Fruit fly (Drosophila melanogaster) whole organism, embryonic: Measurements from ENCODE around the gene elB.

Source experiments
- CG12219 ChIP-seq: fragments of 200-800 bp; sonication (Bioruptor generic); optimal IDR thresholded peaks from 3 replicates; lab custom pipeline; 2018; ENCODE audit warnings: missing biosample characterization, mild to moderate bottlenecking, missing genetic modification characterization
- CG4820 ChIP-seq: fragments of 200-800 bp; sonication (Bioruptor generic); optimal IDR thresholded peaks from 3 replicates; lab custom pipeline; 2016; ENCODE audit warnings: missing biosample characterization, missing genetic modification characterization
- CG8290 ChIP-seq, 3 experiments: fragments of 200-800 bp; sonication (Bioruptor generic); optimal IDR thresholded peaks; 2 replicates each; lab custom pipeline; 2016 to 2019; ENCODE audit warnings: missing biosample characterization in 3 of 3, missing genetic modification characterization in 3 of 3, mild to moderate bottlenecking in 2 of 3, moderate library complexity in 1 of 3
- CG9437 ChIP-seq: fragments of 200-800 bp; sonication (Bioruptor generic); optimal IDR thresholded peaks from 2 replicates; lab custom pipeline; 2018; ENCODE audit warnings: missing biosample characterization, mild to moderate bottlenecking, missing genetic modification characterization
- kay ChIP-seq: fragments of 200-800 bp; sonication (Bioruptor generic); optimal IDR thresholded peaks from 2 replicates; lab custom pipeline; 2016; ENCODE audit warnings: missing biosample characterization, missing genetic modification characterization
- mirr ChIP-seq: fragments of 200-800 bp; sonication (Bioruptor generic); optimal IDR thresholded peaks from 3 replicates; lab custom pipeline; 2018; ENCODE audit warnings: missing biosample characterization, mild to moderate bottlenecking, missing genetic modification characterization
- nom ChIP-seq: fragments of 200-800 bp; sonication (Bioruptor generic); optimal IDR thresholded peaks from 2 replicates; lab custom pipeline; 2017; ENCODE audit warnings: missing biosample characterization, missing genetic modification characterization, mild to moderate bottlenecking, moderate library complexity, missing genetic modification reagents
- stc ChIP-seq: fragments of 200-800 bp; sonication (Bioruptor generic); IDR thresholded peaks from 2 replicates; pipeline ENCODE4 v1.3.6; 2022; ENCODE audit warnings: missing biosample characterization, missing genetic modification characterization
- ttk ChIP-seq: fragments of 200-800 bp; sonication (Bioruptor generic); IDR thresholded peaks from 2 replicates; pipeline ENCODE4 v2.1.2; 2022; ENCODE audit warnings: missing biosample characterization, missing genetic modification characterization

dm6 chr2L:14410331-14410730 lies 982 bp upstream of the elB start:
- TF ChIP-seq kay (GFP tag; lab: Kevin White, UChicago) (no peak), CG12219 (GFP tag; lab: Kevin White, UChicago) (no peak), CG8290 (GFP tag; optimal IDR thresholded peaks at IDR 0.05; lab: Kevin White, UChicago) (no peak), CG8290 (tag; optimal IDR thresholded peaks at IDR 0.05; lab: Kevin White, UChicago) (peak in 1 of 2 experiments; percentile 54), CG4820 (no peak), stc (GFP tag; lab: Robert Waterston, UW) (no peak), CG9437 (GFP tag; lab: Kevin White, UChicago) (no peak), nom (GFP tag; lab: Kevin White, UChicago) (peak; percentile 11), ttk (no peak), mirr (GFP tag; lab: Kevin White, UChicago) (peak; percentile 74)
